Worm (Caenorhabditis elegans) whole organism, L2 larva: ENCODE results near the gene oac-57.
"Not testable (repeated sequence)": the region's sequence is repeated elsewhere in the genome, so short reads cannot be mapped to it uniquely, and the experiment has no call there.

ENCODE experiments used
- C34F6.9 ChIP-seq: fragments of 150-350 bp; optimal IDR thresholded peaks from 2 replicates; lab custom pipeline; 2014; ENCODE audit warnings: missing biosample characterization, missing genetic modification characterization
- F13H6.1 ChIP-seq: sonication (generic microtip); optimal IDR thresholded peaks from 2 replicates; lab custom pipeline; 2016; ENCODE audit warnings: missing genetic modification characterization, missing compliant biosample characterization
- Y55F3AM.14 ChIP-seq: fragments of 200-800 bp; sonication (Bioruptor generic); optimal IDR thresholded peaks from 2 replicates; lab custom pipeline; 2018; ENCODE audit warnings: mild to moderate bottlenecking, missing genetic modification characterization, missing compliant biosample characterization
- ZK546.5 ChIP-seq: sonication (generic microtip); optimal IDR thresholded peaks from 2 replicates; lab custom pipeline; 2017; ENCODE audit warnings: missing biosample characterization, missing genetic modification characterization
- aly-2 ChIP-seq: fragments of 150-350 bp; optimal IDR thresholded peaks from 2 replicates; lab custom pipeline; 2014; ENCODE audit warnings: missing biosample characterization, missing genetic modification characterization
- ama-1 ChIP-seq: fragments of 150-350 bp; optimal IDR thresholded peaks from 2 replicates; lab custom pipeline; 2018; ENCODE audit warnings: inconsistent platforms
- blmp-1 ChIP-seq: sonication (generic microtip); optimal IDR thresholded peaks from 2 replicates; lab custom pipeline; 2017; ENCODE audit warnings: missing genetic modification characterization, mild to moderate bottlenecking, missing compliant biosample characterization, antibody characterized with exemption, moderate library complexity; ENCODE audit not compliant: insufficient read depth
- ceh-16 ChIP-seq: fragments of 150-350 bp; optimal IDR thresholded peaks from 2 replicates; lab custom pipeline; 2014; ENCODE audit warnings: missing biosample characterization, missing genetic modification characterization
- ceh-82 ChIP-seq: fragments of 150-350 bp; optimal IDR thresholded peaks from 2 replicates; lab custom pipeline; 2014; ENCODE audit warnings: missing biosample characterization, missing genetic modification characterization
- fos-1 ChIP-seq: fragments of 150-350 bp; optimal IDR thresholded peaks from 2 replicates; lab custom pipeline; 2014; ENCODE audit warnings: missing biosample characterization, missing genetic modification characterization
- gmeb-1 ChIP-seq: fragments of 150-350 bp; optimal IDR thresholded peaks from 2 replicates; lab custom pipeline; 2014; ENCODE audit warnings: missing biosample characterization, missing genetic modification characterization
- lin-13 ChIP-seq: fragments of 150-350 bp; optimal IDR thresholded peaks from 2 replicates; lab custom pipeline; 2014; ENCODE audit warnings: missing biosample characterization, missing genetic modification reagents, missing genetic modification characterization
- lin-39 ChIP-seq: fragments of 150-350 bp; optimal IDR thresholded peaks from 2 replicates; lab custom pipeline; 2014; ENCODE audit warnings: missing biosample characterization, missing genetic modification reagents, missing genetic modification characterization
- lsy-2 ChIP-seq, 2 experiments: fragments of 150-350 bp in 1 of 2; sonication (generic microtip) in 1 of 2; optimal IDR thresholded peaks; 2 replicates each; lab custom pipeline; 2014 to 2017; ENCODE audit warnings: missing biosample characterization in 2 of 2, missing genetic modification characterization in 2 of 2
- mab-5 ChIP-seq: fragments of 150-350 bp; optimal IDR thresholded peaks from 2 replicates; lab custom pipeline; 2014; ENCODE audit warnings: missing biosample characterization, missing genetic modification characterization
- mbf-1 ChIP-seq: sonication (generic microtip); optimal IDR thresholded peaks from 2 replicates; lab custom pipeline; 2017; ENCODE audit warnings: missing biosample characterization, missing genetic modification characterization
- nhr-10 ChIP-seq: sonication (generic microtip); optimal IDR thresholded peaks from 2 replicates; lab custom pipeline; 2017; ENCODE audit warnings: missing biosample characterization, missing genetic modification characterization
- nhr-11 ChIP-seq: fragments of 150-350 bp; optimal IDR thresholded peaks from 2 replicates; lab custom pipeline; 2014; ENCODE audit warnings: missing biosample characterization, missing genetic modification characterization
- nhr-129 ChIP-seq: fragments of 150-350 bp; optimal IDR thresholded peaks from 2 replicates; lab custom pipeline; 2014; ENCODE audit warnings: missing biosample characterization, missing genetic modification characterization
- nhr-23 ChIP-seq: fragments of 150-350 bp; optimal IDR thresholded peaks from 2 replicates; lab custom pipeline; 2014; ENCODE audit warnings: missing biosample characterization, missing genetic modification reagents, missing genetic modification characterization
- nhr-25 ChIP-seq: fragments of 150-350 bp; sonication (generic microtip); optimal IDR thresholded peaks from 3 replicates; lab custom pipeline; 2014; ENCODE audit warnings: missing biosample characterization, missing genetic modification characterization
- nhr-6 ChIP-seq: fragments of 150-350 bp; optimal IDR thresholded peaks from 2 replicates; lab custom pipeline; 2014; ENCODE audit warnings: missing biosample characterization, missing genetic modification characterization
- nhr-77 ChIP-seq: fragments of 150-350 bp; optimal IDR thresholded peaks from 2 replicates; lab custom pipeline; 2014; ENCODE audit warnings: missing biosample characterization, missing genetic modification characterization
- sma-9 ChIP-seq, 2 experiments: fragments of 150-350 bp in 1 of 2; sonication (generic microtip) in 1 of 2; optimal IDR thresholded peaks; 2 replicates each; lab custom pipeline; 2014 to 2016; ENCODE audit warnings: missing genetic modification characterization in 2 of 2, mild to moderate bottlenecking in 1 of 2, missing biosample characterization in 1 of 2, missing compliant biosample characterization in 1 of 2, missing genetic modification reagents in 1 of 2, moderate library complexity in 1 of 2
- unc-55 ChIP-seq: fragments of 150-350 bp; sonication (generic microtip); optimal IDR thresholded peaks from 3 replicates; lab custom pipeline; 2014; ENCODE audit warnings: missing biosample characterization, missing genetic modification reagents, missing genetic modification characterization
- zag-1 ChIP-seq: fragments of 150-350 bp; optimal IDR thresholded peaks from 2 replicates; lab custom pipeline; 2014; ENCODE audit warnings: missing biosample characterization, missing genetic modification characterization
- ztf-1 ChIP-seq: fragments of 200-800 bp; sonication (Bioruptor generic); conservative IDR thresholded peaks from 2 replicates; pipeline ENCODE4 v1.3.6; 2022; ENCODE audit warnings: missing genetic modification characterization, missing compliant biosample characterization
- ztf-11 ChIP-seq: sonication (generic microtip); optimal IDR thresholded peaks from 2 replicates; lab custom pipeline; 2017; ENCODE audit warnings: missing biosample characterization, missing genetic modification characterization

The oac-57 gene

DNA sequence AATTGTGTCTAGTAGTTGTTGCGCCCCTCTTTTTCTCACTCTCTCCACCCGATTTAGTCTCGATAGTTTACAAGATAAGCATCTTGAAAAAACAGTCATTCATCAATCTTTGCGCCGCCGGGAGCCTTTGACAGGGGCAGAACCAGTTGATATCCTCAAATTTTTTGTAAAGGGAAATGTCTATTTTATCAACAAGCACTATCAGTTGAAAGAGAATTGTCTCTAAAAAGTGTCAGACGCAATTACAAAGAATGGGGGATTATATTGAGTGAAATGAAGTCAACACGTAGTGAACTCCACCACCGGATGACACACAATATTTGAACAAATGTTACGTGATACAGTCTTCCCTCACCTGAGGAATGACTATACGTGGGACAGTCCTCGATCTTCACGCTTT lies 26.5 kb upstream of the oac-57 start:
- TF ChIP-seq ztf-1 (GFP tag; lab: Robert Waterston, UW) (no peak), Y55F3AM.14 (GFP tag; lab: Kevin White, UChicago) (no peak), ceh-16 (tag; lab: Kevin White, UChicago) (no peak), nhr-25 (no peak), zag-1 (tag; lab: Kevin White, UChicago) (no peak), aly-2 (tag; lab: Kevin White, UChicago) (no peak), fos-1 (tag; lab: Kevin White, UChicago) (no peak), nhr-77 (tag; lab: Kevin White, UChicago) (no peak), mab-5 (tag; lab: Kevin White, UChicago) (no peak)

DNA sequence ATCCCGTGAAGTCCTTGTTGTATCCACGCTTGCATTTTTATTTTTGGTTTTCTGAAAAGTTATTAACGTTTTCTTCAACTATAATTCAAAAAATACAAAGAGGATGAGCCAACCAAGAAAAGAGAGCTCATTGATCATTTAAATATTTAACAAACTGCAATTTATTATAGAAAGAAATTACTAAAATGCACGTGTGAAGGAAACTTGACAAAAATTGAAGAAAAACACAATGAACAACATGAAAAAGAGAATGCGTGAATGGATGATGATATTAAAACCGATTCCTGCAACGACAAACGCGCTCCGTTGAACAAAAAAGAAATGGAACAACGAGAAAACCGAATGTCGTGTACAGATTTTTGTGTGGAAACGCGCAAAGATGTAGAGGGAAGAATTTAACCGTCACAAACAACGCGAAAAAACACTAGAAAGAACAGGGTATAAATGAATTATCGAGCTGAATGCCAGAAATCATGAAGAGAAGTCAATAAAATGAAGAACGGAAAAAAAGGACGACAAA lies 23.3 kb upstream of the oac-57 start, which contains the start of gene ufd-1:
TSS of gene ufd-1 (minus strand) at position 51 of the 520 bp plus-strand sequence.
- TF ChIP-seq fos-1 (tag; lab: Kevin White, UChicago) (peak; percentile 0), nhr-129 (peak; percentile 47), lin-13 (GFP tag; lab: Kevin White, UChicago) (no peak), lsy-2 (tag; optimal IDR thresholded peaks at IDR 0.05; lab: Kevin White, UChicago) (peak in 1 of 2 experiments; percentile 16), unc-55 (GFP tag; lab: Kevin White, UChicago) (peak; percentile 1), mab-5 (tag; lab: Kevin White, UChicago) (no peak)

DNA sequence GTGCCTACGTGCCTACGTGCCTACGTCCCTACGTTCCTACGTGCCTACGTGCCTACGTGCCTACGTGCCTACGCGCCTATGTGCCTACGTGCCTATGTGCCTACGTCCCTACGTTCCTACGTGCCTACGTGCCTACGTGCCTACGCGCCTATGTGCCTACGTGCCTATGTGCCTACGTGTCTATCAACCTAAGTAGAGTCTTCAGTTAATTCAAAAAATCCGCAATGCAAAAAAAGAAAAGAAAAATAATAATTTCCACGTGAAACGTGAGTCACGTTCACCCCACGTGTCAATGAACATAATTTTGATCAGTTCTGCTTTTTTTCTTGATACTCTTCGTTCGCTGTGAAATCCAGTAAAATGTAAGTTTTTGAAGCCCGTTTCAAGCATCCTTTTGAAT lies 19.3 kb upstream of the oac-57 start, which contains the start of gene F19B6.3:
TSS of gene F19B6.3 (plus strand) at position 301 of the 400 bp plus-strand sequence.
- TF ChIP-seq nhr-129, ZK546.5, nhr-23: not testable (repeated sequence)
- TF ChIP-seq, all 48 proteins: peak for 0; not testable (repeated sequence) for 48

DNA sequence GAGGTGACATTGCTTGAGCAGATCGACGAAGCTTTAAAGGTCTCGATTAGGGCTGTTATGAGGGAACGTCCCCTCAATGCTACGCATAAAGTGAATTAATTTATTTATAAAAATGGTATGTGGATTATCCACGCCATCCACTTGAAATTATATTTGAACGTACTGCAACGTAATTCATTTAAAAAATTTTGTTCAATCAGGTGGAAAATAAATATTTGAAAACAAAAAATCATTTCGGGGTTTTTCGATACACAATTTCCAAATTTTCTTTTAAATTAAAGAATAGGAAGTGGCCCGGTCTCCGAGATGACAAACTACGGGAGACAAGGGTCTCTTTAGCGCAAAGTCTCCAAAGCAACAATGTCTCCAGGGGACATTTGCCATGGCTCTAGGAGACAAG lies 4.0 kb upstream of the oac-57 start, which contains the start of gene oac-58:
TSS of gene oac-58 (minus strand) at position 101 of the 400 bp plus-strand sequence.
- no peak for TF ChIP-seq nhr-11
- no peak for TF ChIP-seq lin-13 (GFP tag; lab: Kevin White, UChicago)
- TF ChIP-seq ama-1 = no peak
- no peak for TF ChIP-seq lin-39 (tag; lab: Kevin White, UChicago)
- TF ChIP-seq gmeb-1 (tag; lab: Kevin White, UChicago) = no peak
- no peak for TF ChIP-seq nhr-6
- TF ChIP-seq, all 48 proteins: peak for 0

DNA sequence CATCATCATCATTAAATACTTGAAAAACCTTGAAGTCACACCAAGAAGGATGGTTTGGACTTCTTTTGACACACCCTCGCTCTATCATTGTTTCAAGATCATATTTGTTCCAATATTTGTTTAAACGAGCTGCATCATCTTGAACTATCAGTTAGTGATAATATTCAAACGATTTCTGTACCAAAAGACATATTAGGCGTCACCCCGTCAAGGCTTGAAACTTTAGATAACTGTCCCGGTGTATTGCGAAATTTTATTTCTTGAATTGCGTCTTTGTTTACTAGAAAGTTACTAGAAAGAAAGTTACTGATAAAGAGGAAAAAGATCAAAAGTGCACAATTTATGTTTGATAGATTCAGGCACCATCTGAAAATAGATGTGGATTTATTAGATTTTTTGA lies 1.7 kb downstream of the oac-57 start:
- TF ChIP-seq fos-1 (tag; lab: Kevin White, UChicago) (peak; percentile 89), nhr-10 (tag; lab: Kevin White, UChicago) (no peak), sma-9 (GFP tag; optimal IDR thresholded peaks at IDR 0.05; lab: Kevin White, UChicago) (peak; percentile 40), sma-9 (tag; optimal IDR thresholded peaks at IDR 0.05; lab: Kevin White, UChicago) (no peak)

DNA sequence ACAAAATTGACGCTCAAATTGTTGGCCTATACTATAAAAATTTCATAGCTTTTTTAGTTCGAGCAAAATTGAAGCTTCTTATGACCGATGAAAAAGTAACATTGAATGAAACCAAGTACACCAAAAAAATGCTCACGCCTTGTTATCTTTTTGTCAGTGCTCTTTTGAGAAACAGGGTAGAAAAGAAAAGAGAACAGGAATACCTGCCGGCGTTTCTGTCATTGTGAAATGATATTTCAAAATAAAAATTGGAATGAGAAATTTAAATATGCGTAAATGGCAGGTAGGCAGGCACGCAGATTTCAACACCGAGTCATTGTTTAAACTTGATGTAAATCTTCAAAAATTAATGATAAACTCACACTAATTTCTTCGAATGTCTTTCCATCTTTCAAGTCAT lies 2.9 kb downstream of the oac-57 start:
- no peak for TF ChIP-seq zag-1 (tag; lab: Kevin White, UChicago)
- no peak for TF ChIP-seq ceh-82 (tag; lab: Kevin White, UChicago)
- no peak for TF ChIP-seq ztf-11 (tag; lab: Kevin White, UChicago)
- TF ChIP-seq fos-1 (tag; lab: Kevin White, UChicago) = no peak
- TF ChIP-seq blmp-1 = no peak
- TF ChIP-seq C34F6.9 (tag; lab: Kevin White, UChicago) = no peak
- no peak for TF ChIP-seq nhr-25

DNA sequence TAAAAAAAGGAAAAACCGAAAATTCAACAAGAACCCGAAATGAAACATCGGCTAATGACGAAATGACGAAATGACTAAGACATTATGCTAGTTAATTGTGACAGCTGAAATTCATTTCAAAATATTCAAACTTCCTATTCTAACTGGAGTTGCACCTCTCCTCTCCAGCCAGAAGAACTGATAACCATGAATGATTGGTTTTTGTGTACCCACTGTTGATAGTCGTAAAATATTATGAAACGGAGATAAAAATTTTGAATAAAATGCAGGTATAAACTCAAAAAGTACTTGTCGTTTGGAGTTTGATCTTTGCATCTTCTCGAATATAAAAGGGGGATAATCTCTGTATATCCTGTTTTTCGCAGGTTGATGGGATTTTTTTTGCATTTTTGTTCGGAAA lies 4.7 kb downstream of the oac-57 start:
- TF ChIP-seq ztf-11 (tag; lab: Kevin White, UChicago) (no peak), fos-1 (tag; lab: Kevin White, UChicago) (peak; percentile 60), F13H6.1 (tag; lab: Kevin White, UChicago) (no peak), mbf-1 (tag; lab: Kevin White, UChicago) (no peak)
